Worm (Caenorhabditis elegans): ENCODE measurements around the gene pde-4.

Gene pde-4

ce11 chrII:7631171-7631570, 19.9 kb downstream of the pde-4 start (continued):
- TF ChIP-seq isw-1 (GFP tag; IDR thresholded peaks at IDR 0.05) (no peak), unc-62 (GFP tag; optimal IDR thresholded peaks at IDR 0.05) (no peak), egl-13 (tag; optimal IDR thresholded peaks at IDR 0.05) (no peak), tbx-2 (tag; optimal IDR thresholded peaks at IDR 0.05) (peak; percentile 37), skn-1 (tag; optimal IDR thresholded peaks at IDR 0.05) (no peak), nhr-20 (tag; optimal IDR thresholded peaks at IDR 0.05) (peak; percentile 30), Y116A8C.19 (tag; optimal IDR thresholded peaks at IDR 0.05; ENCODE audit: borderline replicate concordance) (no peak), ztf-4 (tag; optimal IDR thresholded peaks at IDR 0.05) (peak; percentile 34), nhr-76 (tag; optimal IDR thresholded peaks at IDR 0.05) (no peak)

- no peak for TF ChIP-seq jun-1 (tag; optimal IDR thresholded peaks at IDR 0.05)
- TF ChIP-seq fkh-8 (tag; optimal IDR thresholded peaks at IDR 0.05): no peak
- no peak for TF ChIP-seq C34B4.2 (tag; optimal IDR thresholded peaks at IDR 0.05)
- no peak for TF ChIP-seq nhr-90 (tag; optimal IDR thresholded peaks at IDR 0.05; ENCODE audit: poor library complexity)
- TF ChIP-seq zag-1 (tag; optimal IDR thresholded peaks at IDR 0.05): no peak
- no peak for TF ChIP-seq ceh-88 (GFP tag; IDR thresholded peaks at IDR 0.05)
- TF ChIP-seq unc-30 (tag; optimal IDR thresholded peaks at IDR 0.05): no peak
- no peak for TF ChIP-seq lin-14 (GFP tag; optimal IDR thresholded peaks at IDR 0.05)
- TF ChIP-seq pag-3 (tag; optimal IDR thresholded peaks at IDR 0.05; ENCODE audit: borderline replicate concordance, insufficient read depth): no peak
Observed at ce11 chrII:7630052-7630451, 21.0 kb downstream of the pde-4 start.

- TF ChIP-seq hlh-17 (GFP tag; optimal IDR thresholded peaks at IDR 0.05; ENCODE audit: borderline replicate concordance) (no peak), mdl-1 (tag; optimal IDR thresholded peaks at IDR 0.05) (peak in 1 of 2 experiments; percentile 6), vab-15 (tag; optimal IDR thresholded peaks at IDR 0.05) (no peak), nhr-28 (tag; optimal IDR thresholded peaks at IDR 0.05) (no peak), hpl-2 (GFP tag; optimal IDR thresholded peaks at IDR 0.05) (no peak), nhr-20 (tag; optimal IDR thresholded peaks at IDR 0.05) (peak; percentile 55), nhr-76 (tag; optimal IDR thresholded peaks at IDR 0.05) (no peak), ceh-8 (GFP tag; optimal IDR thresholded peaks at IDR 0.05) (no peak), pax-3 (tag; optimal IDR thresholded peaks at IDR 0.05) (no peak), lin-35 (GFP tag; optimal IDR thresholded peaks at IDR 0.05) (peak in 1 of 2 experiments; percentile 57), ztf-11 (tag; optimal IDR thresholded peaks at IDR 0.05) (no peak), unc-130 (tag; optimal IDR thresholded peaks at IDR 0.05) (peak; percentile 65), unc-62 (GFP tag; optimal IDR thresholded peaks at IDR 0.05) (no peak), lsy-2 (tag; optimal IDR thresholded peaks at IDR 0.05) (peak in 1 of 2 experiments; percentile 16), fkh-8 (tag; optimal IDR thresholded peaks at IDR 0.05) (no peak), snpc-4 (tag; optimal IDR thresholded peaks at IDR 0.05) (no peak), isw-1 (GFP tag; IDR thresholded peaks at IDR 0.05) (no peak), alr-1 (tag; optimal IDR thresholded peaks at IDR 0.05; ENCODE audit: borderline replicate concordance) (no peak), grh-1 (GFP tag; IDR thresholded peaks at IDR 0.05) (peak; percentile 62; the same call in 1 of the 2 replicates), tbx-2 (tag; optimal IDR thresholded peaks at IDR 0.05) (peak; percentile 63), lin-13 (GFP tag; optimal IDR thresholded peaks at IDR 0.05) (no peak), F16B12.6 (tag; optimal IDR thresholded peaks at IDR 0.05) (no peak), C16A3.4 (tag; optimal IDR thresholded peaks at IDR 0.05) (no peak), nhr-85 (tag) (peak; percentile 78), dpl-1 (GFP tag; optimal IDR thresholded peaks at IDR 0.05) (peak in 1 of 3 experiments; percentile 1), ceh-63 (GFP tag; optimal IDR thresholded peaks at IDR 0.05) (no peak), nhr-11 (tag; optimal IDR thresholded peaks at IDR 0.05) (no peak), zag-1 (tag; optimal IDR thresholded peaks at IDR 0.05) (no peak), nhr-237 (tag; optimal IDR thresholded peaks at IDR 0.05) (no peak), elt-3 (tag; optimal IDR thresholded peaks at IDR 0.05) (peak in 4 of 6 experiments; percentile 36 to 80 (median 54)), sptf-1 (tag; optimal IDR thresholded peaks at IDR 0.05) (no peak), swsn-7 (tag; optimal IDR thresholded peaks at IDR 0.05) (no peak), Y116A8C.19 (tag; optimal IDR thresholded peaks at IDR 0.05; ENCODE audit: borderline replicate concordance) (no peak), nhr-71 (tag; optimal IDR thresholded peaks at IDR 0.05) (peak; percentile 63), nhr-12 (tag; optimal IDR thresholded peaks at IDR 0.05) (no peak), lin-14 (GFP tag; optimal IDR thresholded peaks at IDR 0.05) (peak; percentile 62), ces-1 (GFP tag; optimal IDR thresholded peaks at IDR 0.05) (no peak), blmp-1 (tag; optimal IDR thresholded peaks at IDR 0.05) (peak; percentile 71), fkh-4 (tag; optimal IDR thresholded peaks at IDR 0.05; ENCODE audit: borderline replicate concordance) (no peak)
Observed at ce11 chrII:7628640-7629039, 22.4 kb downstream of the pde-4 start.

Measured in whole organism, L1 larva.